Worm (Caenorhabditis elegans) whole organism, L4 larva: Measurements from ENCODE around the gene F10C2.7.

Experiments used
- ama-1 ChIP-seq: fragments of 150-350 bp; optimal IDR thresholded peaks from 2 replicates; lab custom pipeline; 2014; ENCODE audit warnings: inconsistent platforms, mixed read lengths
- attf-4 ChIP-seq: sonication (generic microtip); optimal IDR thresholded peaks from 3 replicates; lab custom pipeline; 2017; ENCODE audit warnings: missing biosample characterization, missing genetic modification characterization
- madf-9 ChIP-seq: fragments of 200-800 bp; sonication (Bioruptor generic); conservative IDR thresholded peaks from 2 replicates; pipeline ENCODE4 v1.3.6; 2022; ENCODE audit warnings: missing genetic modification reagents, missing genetic modification characterization, missing compliant biosample characterization
- nhr-6 ChIP-seq: fragments of 150-350 bp; optimal IDR thresholded peaks from 2 replicates; lab custom pipeline; 2014; ENCODE audit warnings: missing biosample characterization, missing genetic modification characterization
- ztf-7 ChIP-seq: fragments of 150-350 bp; optimal IDR thresholded peaks from 2 replicates; lab custom pipeline; 2014; ENCODE audit warnings: missing biosample characterization, missing genetic modification characterization

DNA sequence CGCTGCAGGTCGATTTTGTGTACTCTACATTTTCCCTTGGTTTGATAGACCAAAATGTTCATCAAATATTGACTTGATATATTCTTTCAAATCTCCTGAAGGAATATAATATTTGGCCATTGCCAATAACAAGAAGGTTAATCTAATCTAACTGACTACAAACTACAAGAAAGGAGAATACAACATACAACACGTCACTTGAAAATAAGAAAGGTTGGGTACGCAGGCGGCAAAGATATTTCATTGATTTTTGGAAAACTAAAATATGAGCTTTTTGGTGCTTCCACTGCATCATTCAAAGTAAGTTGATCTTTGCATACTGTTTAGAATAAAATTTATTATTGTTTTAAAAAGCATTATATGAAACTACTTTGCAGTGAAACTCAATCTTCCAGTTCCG lies 44.4 kb downstream of the F10C2.7 start, which contains the start of gene nhr-209:
- TF ChIP-seq attf-4, result no peak
- TF ChIP-seq nhr-6, result no peak
- TF ChIP-seq madf-9 (GFP tag; lab: Robert Waterston, UW), result no peak
- TF ChIP-seq ama-1 (lab: Kevin White, UChicago), result no peak
- TF ChIP-seq ztf-7 (tag; lab: Kevin White, UChicago), result no peak
